Worm (Caenorhabditis elegans) whole organism, L4 larva: ENCODE results near the gene coh-3.

Experiments used
- D1046.2 ChIP-seq: fragments of 200-800 bp; sonication (Bioruptor generic); IDR thresholded peaks from 2 replicates; pipeline ENCODE4 v1.3.6; 2022; ENCODE audit warnings: missing genetic modification characterization, missing compliant biosample characterization
- F37D6.2 ChIP-seq: sonication (generic microtip); optimal IDR thresholded peaks from 2 replicates; lab custom pipeline; 2016; ENCODE audit warnings: mild to moderate bottlenecking, missing genetic modification characterization, missing compliant biosample characterization
- F49E8.2 ChIP-seq: sonication (generic microtip); optimal IDR thresholded peaks from 2 replicates; lab custom pipeline; 2016; ENCODE audit warnings: missing compliant biosample characterization, mild to moderate bottlenecking, missing genetic modification characterization, borderline replicate concordance
- R02D3.7 ChIP-seq: fragments of 150-350 bp; sonication (generic microtip); optimal IDR thresholded peaks from 3 replicates; lab custom pipeline; 2014; ENCODE audit warnings: missing biosample characterization, missing genetic modification characterization
- Y105C5A.15 ChIP-seq: fragments of 200-800 bp; sonication (Bioruptor generic); IDR thresholded peaks from 2 replicates; pipeline ENCODE4 v1.3.6; 2022; ENCODE audit warnings: missing genetic modification characterization, missing compliant biosample characterization
- Y75B8A.6 ChIP-seq: fragments of 200-800 bp; sonication (Bioruptor generic); IDR thresholded peaks from 2 replicates; pipeline ENCODE4 v1.3.6; 2022; ENCODE audit warnings: missing genetic modification reagents, missing genetic modification characterization, missing compliant biosample characterization
- aha-1 ChIP-seq: fragments of 150-350 bp; peaks from one replicate; lab custom pipeline; 2014; ENCODE audit warnings: missing biosample characterization, missing genetic modification characterization
- arid-1 ChIP-seq: fragments of 200-800 bp; sonication (Bioruptor generic); conservative IDR thresholded peaks from 2 replicates; pipeline ENCODE4 v1.3.6; 2022; ENCODE audit warnings: missing genetic modification reagents, missing genetic modification characterization, missing compliant biosample characterization
- ceh-20 ChIP-seq: fragments of 200-800 bp; sonication (Bioruptor generic); IDR thresholded peaks from 2 replicates; pipeline ENCODE4 v1.3.6; 2022; ENCODE audit warnings: missing genetic modification reagents, missing genetic modification characterization, missing compliant biosample characterization
- ceh-28 ChIP-seq: fragments of 150-350 bp; optimal IDR thresholded peaks from 2 replicates; lab custom pipeline; 2014; ENCODE audit warnings: missing biosample characterization, missing genetic modification reagents, missing genetic modification characterization
- ceh-32 ChIP-seq: sonication (generic microtip); optimal IDR thresholded peaks from 2 replicates; lab custom pipeline; 2016; ENCODE audit warnings: mild to moderate bottlenecking, missing genetic modification characterization, missing compliant biosample characterization; ENCODE audit not compliant: poor library complexity
- ceh-44 ChIP-seq: fragments of 200-800 bp; sonication (Bioruptor generic); IDR thresholded peaks from 2 replicates; pipeline ENCODE4 v1.3.6; 2022; ENCODE audit warnings: missing genetic modification reagents, missing genetic modification characterization, missing compliant biosample characterization
- ces-1 ChIP-seq: fragments of 150-350 bp; sonication (generic microtip); optimal IDR thresholded peaks from 4 replicates; lab custom pipeline; 2014; ENCODE audit warnings: missing biosample characterization, missing genetic modification reagents, missing genetic modification characterization
- cey-2 ChIP-seq: sonication (generic microtip); optimal IDR thresholded peaks from 3 replicates; lab custom pipeline; 2017; ENCODE audit warnings: missing genetic modification characterization, mild to moderate bottlenecking, missing compliant biosample characterization, antibody characterized with exemption, borderline replicate concordance; ENCODE audit not compliant: insufficient read depth
- ctbp-1 ChIP-seq: fragments of 200-800 bp; sonication (Bioruptor generic); IDR thresholded peaks from 2 replicates; pipeline ENCODE4 v1.3.6; 2022; ENCODE audit warnings: missing genetic modification reagents, missing genetic modification characterization, missing compliant biosample characterization
- daf-16 ChIP-seq, 3 experiments: sonication (generic microtip); optimal IDR thresholded peaks; 2 replicates each; lab custom pipeline; 2016 to 2017; ENCODE audit warnings: missing genetic modification characterization in 3 of 3, missing genetic modification reagents in 3 of 3, mild to moderate bottlenecking in 2 of 3, missing compliant biosample characterization in 2 of 3, missing biosample characterization in 1 of 3, moderate library complexity in 1 of 3
- dmd-6 ChIP-seq: fragments of 200-800 bp; sonication (Bioruptor generic); IDR thresholded peaks from 2 replicates; pipeline ENCODE4 v1.3.6; 2022; ENCODE audit warnings: missing genetic modification reagents, missing genetic modification characterization, missing compliant biosample characterization
- dmd-9 ChIP-seq: fragments of 200-800 bp; sonication (Bioruptor generic); IDR thresholded peaks from 2 replicates; pipeline ENCODE4 v1.3.6; 2022; ENCODE audit warnings: missing genetic modification reagents, missing genetic modification characterization, missing compliant biosample characterization
- gei-8 ChIP-seq: fragments of 200-800 bp; sonication (Bioruptor generic); optimal IDR thresholded peaks from 2 replicates; lab custom pipeline; 2018; ENCODE audit warnings: mild to moderate bottlenecking, missing genetic modification characterization, missing compliant biosample characterization
- hif-1 ChIP-seq, 2 experiments: sonication (generic microtip); optimal IDR thresholded peaks; 2 replicates each; lab custom pipeline; 2016 to 2017; ENCODE audit warnings: missing compliant biosample characterization in 2 of 2, missing genetic modification characterization in 2 of 2, missing genetic modification reagents in 2 of 2, missing genotype in 2 of 2, mild to moderate bottlenecking in 1 of 2
- lin-1 ChIP-seq: fragments of 200-800 bp; sonication (Bioruptor generic); IDR thresholded peaks from 2 replicates; pipeline ENCODE4 v1.3.6; 2022; ENCODE audit warnings: missing genetic modification reagents, missing genetic modification characterization, missing compliant biosample characterization
- lin-13 ChIP-seq: fragments of 150-350 bp; optimal IDR thresholded peaks from 2 replicates; lab custom pipeline; 2014; ENCODE audit warnings: missing biosample characterization, missing genetic modification reagents, missing genetic modification characterization
- lin-38 ChIP-seq: fragments of 200-800 bp; sonication (Bioruptor generic); IDR thresholded peaks from 2 replicates; pipeline ENCODE4 v1.3.6; 2022; ENCODE audit warnings: missing genetic modification reagents, missing genetic modification characterization, missing compliant biosample characterization
- lir-3 ChIP-seq: sonication (generic microtip); optimal IDR thresholded peaks from 2 replicates; lab custom pipeline; 2016; ENCODE audit warnings: mild to moderate bottlenecking, missing genetic modification characterization, missing compliant biosample characterization
- lsy-2 ChIP-seq, 2 experiments: fragments of 150-350 bp in 1 of 2; sonication (generic microtip) in 1 of 2; optimal IDR thresholded peaks; 2 replicates each; lab custom pipeline; 2014 to 2017; ENCODE audit warnings: missing biosample characterization in 2 of 2, missing genetic modification characterization in 2 of 2
- madf-5 ChIP-seq, 2 experiments: fragments of 200-800 bp; sonication (Bioruptor generic); IDR thresholded peaks; 2 replicates each; pipeline ENCODE4 v1.3.6; 2022; ENCODE audit warnings: missing compliant biosample characterization in 2 of 2, missing genetic modification characterization in 2 of 2
- madf-9 ChIP-seq: fragments of 200-800 bp; sonication (Bioruptor generic); conservative IDR thresholded peaks from 2 replicates; pipeline ENCODE4 v1.3.6; 2022; ENCODE audit warnings: missing genetic modification reagents, missing genetic modification characterization, missing compliant biosample characterization
- mdl-1 ChIP-seq, 2 experiments: fragments of 150-350 bp in 1 of 2; sonication (generic microtip) in 1 of 2; optimal IDR thresholded peaks; 2 replicates each; lab custom pipeline; 2014 to 2017; ENCODE audit warnings: missing biosample characterization in 2 of 2, missing genetic modification characterization in 2 of 2
- mep-1 ChIP-seq: fragments of 150-350 bp; sonication (generic microtip); optimal IDR thresholded peaks from 3 replicates; lab custom pipeline; 2014; ENCODE audit warnings: missing biosample characterization, missing genetic modification characterization
- mes-2 ChIP-seq: sonication (generic microtip); optimal IDR thresholded peaks from 2 replicates; lab custom pipeline; 2016; ENCODE audit warnings: missing genotype, mild to moderate bottlenecking, missing genetic modification characterization, missing compliant biosample characterization; ENCODE audit not compliant: poor library complexity, severe bottlenecking
- mxl-3 ChIP-seq: fragments of 200-800 bp; sonication (Bioruptor generic); optimal IDR thresholded peaks from 2 replicates; lab custom pipeline; 2018; ENCODE audit warnings: mild to moderate bottlenecking, missing genetic modification characterization, missing compliant biosample characterization
- nhr-25 ChIP-seq: sonication (generic microtip); optimal IDR thresholded peaks from 2 replicates; lab custom pipeline; 2017; ENCODE audit warnings: missing genetic modification characterization, mild to moderate bottlenecking, missing compliant biosample characterization, antibody characterized with exemption, moderate library complexity, borderline replicate concordance; ENCODE audit not compliant: insufficient read depth
- nhr-28 ChIP-seq: fragments of 150-350 bp; optimal IDR thresholded peaks from 2 replicates; lab custom pipeline; 2014; ENCODE audit warnings: missing biosample characterization, missing genetic modification characterization
- nhr-42 ChIP-seq: fragments of 200-800 bp; sonication (Bioruptor generic); IDR thresholded peaks from 2 replicates; pipeline ENCODE4 v1.3.6; 2022; ENCODE audit warnings: missing genetic modification characterization, missing compliant biosample characterization
- nhr-48 ChIP-seq: sonication (generic microtip); optimal IDR thresholded peaks from 2 replicates; lab custom pipeline; 2016; ENCODE audit warnings: mild to moderate bottlenecking, missing genetic modification characterization, missing compliant biosample characterization
- nhr-6 ChIP-seq: fragments of 150-350 bp; optimal IDR thresholded peaks from 2 replicates; lab custom pipeline; 2014; ENCODE audit warnings: missing biosample characterization, missing genetic modification characterization
- nhr-76 ChIP-seq: fragments of 150-350 bp; optimal IDR thresholded peaks from 2 replicates; lab custom pipeline; 2014; ENCODE audit warnings: missing biosample characterization, missing genetic modification characterization
- nhr-77 ChIP-seq: fragments of 150-350 bp; optimal IDR thresholded peaks from 2 replicates; lab custom pipeline; 2014; ENCODE audit warnings: missing biosample characterization, missing genetic modification characterization
- php-3 ChIP-seq: fragments of 200-800 bp; sonication (Bioruptor generic); IDR thresholded peaks from 2 replicates; pipeline ENCODE4 v1.3.6; 2022; ENCODE audit warnings: missing genetic modification reagents, missing genetic modification characterization, missing compliant biosample characterization
- pqm-1 ChIP-seq: sonication (generic microtip); optimal IDR thresholded peaks from 2 replicates; lab custom pipeline; 2017; ENCODE audit warnings: missing biosample characterization, missing genetic modification characterization
- rbr-2 ChIP-seq: sonication (generic microtip); optimal IDR thresholded peaks from 2 replicates; lab custom pipeline; 2016; ENCODE audit warnings: missing genotype, missing genetic modification characterization, missing compliant biosample characterization
- saeg-2 ChIP-seq: fragments of 200-800 bp; sonication (Bioruptor generic); IDR thresholded peaks from 2 replicates; pipeline ENCODE4 v1.3.6; 2022; ENCODE audit warnings: missing genetic modification reagents, missing genetic modification characterization, missing compliant biosample characterization
- spr-1 ChIP-seq: sonication (generic microtip); optimal IDR thresholded peaks from 2 replicates; lab custom pipeline; 2016; ENCODE audit warnings: mild to moderate bottlenecking, missing genetic modification characterization, missing compliant biosample characterization
- tag-97 ChIP-seq: fragments of 200-800 bp; sonication (Bioruptor generic); IDR thresholded peaks from 2 replicates; pipeline ENCODE4 v1.3.6; 2022; ENCODE audit warnings: missing genetic modification characterization, missing compliant biosample characterization
- tra-1 ChIP-seq: fragments of 200-800 bp; sonication (Bioruptor generic); IDR thresholded peaks from 2 replicates; pipeline ENCODE4 v1.3.6; 2022; ENCODE audit warnings: missing genetic modification reagents, missing genetic modification characterization, missing compliant biosample characterization
- unc-39 ChIP-seq: sonication (generic microtip); optimal IDR thresholded peaks from 2 replicates; lab custom pipeline; 2017; ENCODE audit warnings: missing biosample characterization, missing genetic modification characterization
- zfp-2 ChIP-seq: sonication (generic microtip); optimal IDR thresholded peaks from 2 replicates; lab custom pipeline; 2016; ENCODE audit warnings: mild to moderate bottlenecking, missing genetic modification characterization, missing compliant biosample characterization
- zip-11 ChIP-seq: fragments of 200-800 bp; sonication (Bioruptor generic); IDR thresholded peaks from 2 replicates; pipeline ENCODE4 v1.3.6; 2022; ENCODE audit warnings: missing genetic modification characterization, missing compliant biosample characterization
- ztf-7 ChIP-seq: fragments of 150-350 bp; optimal IDR thresholded peaks from 2 replicates; lab custom pipeline; 2014; ENCODE audit warnings: missing biosample characterization, missing genetic modification characterization

The coh-3 gene

DNA sequence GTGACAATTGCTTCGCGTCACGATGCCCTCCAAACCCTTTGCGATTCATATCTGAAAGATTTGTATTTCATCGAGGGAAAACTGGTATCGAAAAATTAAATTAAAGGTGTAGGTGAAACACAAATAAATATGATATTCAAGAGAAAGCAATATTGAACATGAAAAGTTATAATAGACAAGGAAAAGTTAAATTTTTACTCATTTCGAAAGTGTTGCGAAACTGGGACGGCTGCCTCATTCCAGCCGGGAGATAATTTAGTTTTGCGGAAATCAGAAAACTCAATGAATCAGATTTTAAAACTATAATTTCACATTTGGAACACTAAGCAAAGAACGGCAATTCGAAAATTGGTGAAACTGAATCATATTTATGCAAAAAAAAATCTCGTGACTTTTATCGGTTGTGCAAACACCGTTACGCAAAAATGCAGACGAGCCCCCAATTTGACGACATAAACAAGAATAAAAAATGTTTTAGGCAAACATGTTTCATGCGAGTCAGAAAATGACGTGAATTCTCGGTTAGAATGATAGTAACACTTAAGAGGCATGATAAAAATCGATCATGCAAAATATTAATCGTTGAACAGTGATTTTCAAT lies 42.2 kb upstream of the coh-3 start, which contains the start of the genes nxf-1 and C15H11.11:
nxf-1 (minus strand) TSS at position 51 of the 601 bp plus-strand sequence.
C15H11.11 (plus strand) TSS at position 536 of the 601 bp plus-strand sequence.
- TF ChIP-seq tra-1 (0 out of 2 replicates have a peak, but pooled peaks have one; percentile 43), gei-8 (GFP tag; lab: Kevin White, UChicago) (no peak), hif-1 (tag; optimal IDR thresholded peaks at IDR 0.05; lab: Kevin White, UChicago) (peak in 1 of 2 experiments; percentile 49), ceh-28 (no peak), unc-39 (tag; lab: Kevin White, UChicago) (no peak), mep-1 (tag; lab: Kevin White, UChicago) (peak; percentile 78), lin-1 (GFP tag; lab: Robert Waterston, UW) (peak; percentile 62; the same call in 1 of the 2 replicates), F49E8.2 (tag; lab: Kevin White, UChicago) (no peak), madf-5 (GFP tag; IDR thresholded peaks at IDR 0.05; lab: Robert Waterston, UW) (no peak), lsy-2 (tag; optimal IDR thresholded peaks at IDR 0.05; lab: Kevin White, UChicago) (peak in 1 of 2 experiments; percentile 82), lin-13 (GFP tag; lab: Kevin White, UChicago) (no peak), ces-1 (GFP tag; lab: Kevin White, UChicago) (no peak), zfp-2 (tag; lab: Kevin White, UChicago) (no peak), pqm-1 (tag; lab: Kevin White, UChicago) (peak; percentile 33), ceh-20 (GFP tag; lab: Robert Waterston, UW) (0 out of 2 replicates have a peak, but pooled peaks have one; percentile 28), F37D6.2 (no peak), nhr-42 (GFP tag; lab: Robert Waterston, UW) (no peak), dmd-6 (peak; percentile 81), nhr-25 (no peak), saeg-2 (GFP tag; lab: Robert Waterston, UW) (no peak), mxl-3 (GFP tag; lab: Kevin White, UChicago) (peak; percentile 14), nhr-48 (tag; lab: Kevin White, UChicago) (peak; percentile 40), ztf-7 (tag; lab: Kevin White, UChicago) (peak; percentile 74), aha-1 (tag; lab: Kevin White, UChicago) (no peak), D1046.2 (GFP tag; lab: Robert Waterston, UW) (no peak), nhr-28 (tag; lab: Kevin White, UChicago) (peak; percentile 50), zip-11 (GFP tag; lab: Robert Waterston, UW) (no peak), mes-2 (peak; percentile 76), madf-9 (GFP tag; lab: Robert Waterston, UW) (no peak), daf-16 (GFP tag; optimal IDR thresholded peaks at IDR 0.05; lab: Kevin White, UChicago) (peak; percentile 39 to 74), daf-16 (tag; optimal IDR thresholded peaks at IDR 0.05; lab: Kevin White, UChicago) (peak; percentile 99), Y75B8A.6 (GFP tag; lab: Robert Waterston, UW) (no peak), spr-1 (peak; percentile 35), lir-3 (no peak), rbr-2 (tag; lab: Kevin White, UChicago) (peak; percentile 14), ceh-32 (tag; lab: Kevin White, UChicago) (no peak), Y105C5A.15 (GFP tag; lab: Robert Waterston, UW) (no peak), nhr-76 (no peak), ctbp-1 (no peak), nhr-77 (peak; percentile 76), ceh-44 (GFP tag; lab: Robert Waterston, UW) (no peak), mdl-1 (tag; optimal IDR thresholded peaks at IDR 0.05; lab: Kevin White, UChicago) (peak in 1 of 2 experiments; percentile 71), php-3 (GFP tag; lab: Robert Waterston, UW) (peak; percentile 75; the same call in 1 of the 2 replicates), arid-1 (GFP tag; lab: Robert Waterston, UW) (peak; percentile 58; the same call in 1 of the 2 replicates), nhr-6 (tag; lab: Kevin White, UChicago) (peak; percentile 73), cey-2 (tag; lab: Kevin White, UChicago) (no peak), R02D3.7 (tag; lab: Kevin White, UChicago) (no peak), tag-97 (GFP tag; lab: Robert Waterston, UW) (no peak), dmd-9 (GFP tag; lab: Robert Waterston, UW) (no peak), lin-38 (GFP tag; lab: Robert Waterston, UW) (peak; percentile 72)
